Fruit fly (Drosophila melanogaster) whole organism, wandering third instar larva: Measurements from ENCODE around the gene CG15773.

Source experiments
- CrebA ChIP-seq: fragments of 200-800 bp; sonication (Bioruptor generic); optimal IDR thresholded peaks from 2 replicates; lab custom pipeline; 2016; ENCODE audit warnings: missing biosample characterization, mild to moderate bottlenecking, missing genetic modification characterization, borderline replicate concordance
- Dif ChIP-seq: fragments of 200-275, 200-300 bp; sonication (Bioruptor generic); optimal IDR thresholded peaks from 2 replicates; lab custom pipeline; 2018; ENCODE audit warnings: missing biosample characterization, missing genetic modification characterization; ENCODE audit not compliant: partially characterized antibody
- Myc ChIP-seq: fragments of >200 bp; optimal IDR thresholded peaks from 2 replicates; lab custom pipeline; 2017
- dsf ChIP-seq: sonication (Bioruptor generic); optimal IDR thresholded peaks from 2 replicates; lab custom pipeline; 2016; ENCODE audit warnings: missing biosample characterization, missing genetic modification characterization, borderline replicate concordance
- h ChIP-seq: fragments of 200-800 bp; sonication (Bioruptor generic); optimal IDR thresholded peaks from 3 replicates; lab custom pipeline; 2016; ENCODE audit warnings: missing biosample characterization, mild to moderate bottlenecking, missing genetic modification characterization
- lola ChIP-seq: fragments of >200 bp; optimal IDR thresholded peaks from 2 replicates; lab custom pipeline; 2017; ENCODE audit warnings: missing biosample characterization, missing genetic modification characterization
- pan ChIP-seq: fragments of >200 bp; optimal IDR thresholded peaks from 2 replicates; lab custom pipeline; 2017

DNA sequence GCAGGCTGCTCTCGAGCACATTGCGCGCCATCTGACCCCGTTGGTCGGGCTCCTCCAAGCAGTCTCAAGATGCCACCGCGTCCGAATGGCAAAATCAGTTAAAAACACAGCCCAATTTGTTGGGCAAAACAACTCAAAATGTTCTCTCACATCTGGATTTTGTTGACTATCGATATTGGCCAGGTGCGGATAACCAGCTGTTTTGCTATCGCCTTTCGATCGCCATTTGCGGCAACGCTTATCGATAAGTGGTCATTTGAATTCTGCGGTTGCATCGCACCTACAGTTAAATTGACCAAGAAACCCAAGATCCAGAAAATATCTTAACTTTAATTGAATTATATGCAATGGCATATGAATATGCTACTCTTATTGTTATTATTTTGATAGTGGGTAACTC is 37.5 kb upstream of the CG15773 start, which contains the start of gene CG3149:
- TF ChIP-seq CrebA = no peak
- TF ChIP-seq lola = no peak
- no peak for TF ChIP-seq dsf (GFP tag; lab: Kevin White, UChicago)
- TF ChIP-seq h (GFP tag; lab: Kevin White, UChicago) = no peak
- no peak for TF ChIP-seq Dif (GFP tag; lab: Kevin White, UChicago)
- no peak for TF ChIP-seq Myc (lab: Kevin White, UChicago)
- TF ChIP-seq pan (lab: Kevin White, UChicago) = no peak
